Worm (Caenorhabditis elegans) whole organism, L4/young adult: ENCODE measurements around the gene C12D5.10.

Experiments
- W03F9.2 ChIP-seq: fragments of 150-350 bp; optimal IDR thresholded peaks from 2 replicates; lab custom pipeline; 2014; ENCODE audit warnings: missing biosample characterization, missing genetic modification characterization
- dao-5 ChIP-seq: sonication (generic microtip); optimal IDR thresholded peaks from 2 replicates; lab custom pipeline; 2016; ENCODE audit warnings: missing genotype, missing genetic modification characterization, moderate library complexity, missing compliant biosample characterization
- him-1 ChIP-seq: sonication (generic microtip); optimal IDR thresholded peaks from 2 replicates; lab custom pipeline; 2016; ENCODE audit warnings: missing genotype, missing genetic modification reagents, missing genetic modification characterization, missing compliant biosample characterization

ce11 chrV:7739949-7740348, 46.7 kb upstream of the C12D5.10 start:
- TF ChIP-seq dao-5 (tag; lab: Kevin White, UChicago) (no peak), him-1 (tag; lab: Kevin White, UChicago) (no peak), W03F9.2 (tag; lab: Kevin White, UChicago) (no peak)
